Fruit fly (Drosophila melanogaster) whole organism, embryonic: ENCODE measurements around the gene Decay.
A peak's percentile ranks its signal among the peaks of the same experiment; 100 is the strongest.

Source experiments
- Atf-2 ChIP-seq: fragments of 200-800 bp; sonication (Bioruptor generic); optimal IDR thresholded peaks from 2 replicates; lab custom pipeline; 2016; ENCODE audit warnings: missing biosample characterization, missing genetic modification characterization
- Atf3 ChIP-seq: fragments of 200-800 bp; sonication (Bioruptor generic); optimal IDR thresholded peaks from 3 replicates; lab custom pipeline; 2016; ENCODE audit warnings: missing biosample characterization, missing genetic modification characterization
- BEAF-32 ChIP-seq: fragments of 200-800 bp; sonication (Bioruptor generic); optimal IDR thresholded peaks from 3 replicates; lab custom pipeline; 2017; ENCODE audit warnings: missing biosample characterization, missing genetic modification characterization, mild to moderate bottlenecking, moderate library complexity, missing genetic modification reagents
- Bteb2 ChIP-seq: fragments of 200-800 bp; sonication (Bioruptor generic); optimal IDR thresholded peaks from 2 replicates; lab custom pipeline; 2016; ENCODE audit warnings: missing biosample characterization, missing genetic modification characterization
- C15 ChIP-seq: fragments of 200-800 bp; sonication (Bioruptor generic); IDR thresholded peaks from 3 replicates; pipeline ENCODE4 v1.3.6; 2022; ENCODE audit warnings: missing biosample characterization, missing genetic modification characterization
- CG10267 ChIP-seq: fragments of 200-800 bp; sonication (Bioruptor generic); optimal IDR thresholded peaks from 2 replicates; lab custom pipeline; 2018; ENCODE audit warnings: missing biosample characterization, mild to moderate bottlenecking, missing genetic modification characterization, moderate library complexity
- CG11723 ChIP-seq: fragments of 200-800 bp; sonication (Bioruptor generic); optimal IDR thresholded peaks from 2 replicates; lab custom pipeline; 2017; ENCODE audit warnings: missing biosample characterization, mild to moderate bottlenecking, missing genetic modification characterization
- CG12155 ChIP-seq: fragments of 200-800 bp; sonication (Bioruptor generic); optimal IDR thresholded peaks from 3 replicates; lab custom pipeline; 2016; ENCODE audit warnings: missing biosample characterization, missing genetic modification characterization
- CG13123 ChIP-seq: fragments of 200-800 bp; sonication (Bioruptor generic); optimal IDR thresholded peaks from 2 replicates; lab custom pipeline; 2016; ENCODE audit warnings: missing biosample characterization, missing genetic modification characterization
- CG13287 ChIP-seq: fragments of 200-800 bp; sonication (Bioruptor generic); IDR thresholded peaks from 2 replicates; pipeline ENCODE4 v1.3.6; 2022; ENCODE audit warnings: missing biosample characterization, missing genetic modification characterization; ENCODE audit not compliant: partially characterized antibody
- CG14710 ChIP-seq: fragments of 200-800 bp; sonication (Bioruptor generic); optimal IDR thresholded peaks from 3 replicates; lab custom pipeline; 2019; ENCODE audit warnings: missing biosample characterization, mild to moderate bottlenecking, missing genetic modification characterization, moderate library complexity
- CG15514 ChIP-seq: fragments of 200-800 bp; sonication (Bioruptor generic); optimal IDR thresholded peaks from 3 replicates; lab custom pipeline; 2017; ENCODE audit warnings: missing biosample characterization, missing genetic modification characterization, mild to moderate bottlenecking, moderate library complexity, missing genetic modification reagents
- CG1602 ChIP-seq: fragments of 200-800 bp; sonication (Bioruptor generic); optimal IDR thresholded peaks from 3 replicates; lab custom pipeline; 2016; ENCODE audit warnings: missing biosample characterization, missing genetic modification characterization
- CG1647 ChIP-seq: fragments of 200-800 bp; sonication (Bioruptor generic); optimal IDR thresholded peaks from 3 replicates; lab custom pipeline; 2016; ENCODE audit warnings: missing biosample characterization, missing genetic modification characterization
- CG16813 ChIP-seq: fragments of 200-800 bp; sonication (Bioruptor generic); IDR thresholded peaks from 3 replicates; pipeline ENCODE4 v1.3.6; 2022; ENCODE audit warnings: missing biosample characterization, missing genetic modification characterization; ENCODE audit not compliant: partially characterized antibody
- CG17612 ChIP-seq: fragments of 200-800 bp; sonication (Bioruptor generic); IDR thresholded peaks from 2 replicates; pipeline ENCODE4 v1.3.6; 2022; ENCODE audit warnings: missing biosample characterization, missing genetic modification characterization
- CG18619 ChIP-seq: fragments of 200-800 bp; sonication (Bioruptor generic); optimal IDR thresholded peaks from 3 replicates; lab custom pipeline; 2017; ENCODE audit warnings: missing biosample characterization, mild to moderate bottlenecking, missing genetic modification characterization
- CG2129 ChIP-seq: fragments of 200-800 bp; sonication (Bioruptor generic); IDR thresholded peaks from 2 replicates; pipeline ENCODE4 v1.3.6; 2022; ENCODE audit warnings: missing biosample characterization, missing genetic modification characterization; ENCODE audit not compliant: partially characterized antibody
- CG30403 ChIP-seq: fragments of 200-800 bp; sonication (Bioruptor generic); optimal IDR thresholded peaks from 3 replicates; lab custom pipeline; 2016; ENCODE audit warnings: missing biosample characterization, missing genetic modification characterization
- CG43689 ChIP-seq: fragments of 200-800 bp; sonication (Bioruptor generic); IDR thresholded peaks from 2 replicates; pipeline ENCODE4 v1.3.6; 2022; ENCODE audit warnings: missing biosample characterization, missing genetic modification characterization
- CG5245 ChIP-seq: fragments of 200-800 bp; sonication (Bioruptor generic); optimal IDR thresholded peaks from 3 replicates; lab custom pipeline; 2016; ENCODE audit warnings: missing biosample characterization, missing genetic modification characterization
- CG7271 ChIP-seq: fragments of 200-800 bp; sonication (Bioruptor generic); optimal IDR thresholded peaks from 2 replicates; lab custom pipeline; 2018; ENCODE audit warnings: missing biosample characterization, mild to moderate bottlenecking, missing genetic modification characterization, moderate library complexity
- CG7357 ChIP-seq: fragments of 200-800 bp; sonication (Bioruptor generic); IDR thresholded peaks from 3 replicates; pipeline ENCODE4 v1.3.6; 2022; ENCODE audit warnings: missing biosample characterization, missing genetic modification characterization
- CG7839 ChIP-seq: fragments of 200-800 bp; sonication (Bioruptor generic); optimal IDR thresholded peaks from 3 replicates; lab custom pipeline; 2018; ENCODE audit warnings: missing biosample characterization, mild to moderate bottlenecking, missing genetic modification characterization, moderate library complexity
- CG8388 ChIP-seq: fragments of 200-800 bp; sonication (Bioruptor generic); optimal IDR thresholded peaks from 2 replicates; lab custom pipeline; 2019; ENCODE audit warnings: missing biosample characterization, mild to moderate bottlenecking, missing genetic modification characterization, moderate library complexity
- CG9876 ChIP-seq: fragments of 200-800 bp; sonication (Bioruptor generic); optimal IDR thresholded peaks from 2 replicates; lab custom pipeline; 2016; ENCODE audit warnings: missing biosample characterization, missing genetic modification characterization
- Camta ChIP-seq: fragments of 200-800 bp; sonication (Bioruptor generic); optimal IDR thresholded peaks from 2 replicates; lab custom pipeline; 2016; ENCODE audit warnings: missing biosample characterization, missing genetic modification characterization
- Dip2 ChIP-seq: fragments of 200-800 bp; sonication (Bioruptor generic); IDR thresholded peaks from 2 replicates; pipeline ENCODE4 v1.3.6; 2022; ENCODE audit warnings: missing biosample characterization, missing genetic modification characterization
- Dp ChIP-seq: fragments of 200-800 bp; sonication (Bioruptor generic); optimal IDR thresholded peaks from 2 replicates; lab custom pipeline; 2018; ENCODE audit warnings: missing biosample characterization, mild to moderate bottlenecking, missing genetic modification characterization, moderate library complexity
- E2f2 ChIP-seq: fragments of 200-800 bp; sonication (Bioruptor generic); IDR thresholded peaks from 2 replicates; pipeline ENCODE4 v1.3.6; 2022; ENCODE audit warnings: missing biosample characterization, missing genetic modification characterization
- Ets97D ChIP-seq: fragments of 200-800 bp; sonication (Bioruptor generic); optimal IDR thresholded peaks from 3 replicates; lab custom pipeline; 2016; ENCODE audit warnings: missing biosample characterization, missing genetic modification characterization
- Fer1 ChIP-seq: fragments of 200-800 bp; sonication (Bioruptor generic); optimal IDR thresholded peaks from 2 replicates; lab custom pipeline; 2017; ENCODE audit warnings: missing biosample characterization, mild to moderate bottlenecking, missing genetic modification characterization
- GATAe ChIP-seq: fragments of 200-800 bp; sonication (Bioruptor generic); conservative IDR thresholded peaks from 2 replicates; pipeline ENCODE4 v1.3.6; 2022; ENCODE audit warnings: missing biosample characterization, missing genetic modification characterization
- Gug ChIP-seq: fragments of 200-800 bp; sonication (Bioruptor generic); IDR thresholded peaks from 4 replicates; pipeline ENCODE4 v1.3.6; 2022; ENCODE audit warnings: missing biosample characterization, missing genetic modification characterization
- HmgZ ChIP-seq: fragments of 200-800 bp; sonication (Bioruptor generic); optimal IDR thresholded peaks from 2 replicates; lab custom pipeline; 2018; ENCODE audit warnings: missing biosample characterization, mild to moderate bottlenecking, missing genetic modification characterization
- MESR4 ChIP-seq: fragments of 200-800 bp; sonication (Bioruptor generic); optimal IDR thresholded peaks from 2 replicates; lab custom pipeline; 2018; ENCODE audit warnings: missing biosample characterization, mild to moderate bottlenecking, missing genetic modification characterization, moderate library complexity
- Opbp ChIP-seq: fragments of 200-800 bp; sonication (Bioruptor generic); IDR thresholded peaks from 3 replicates; pipeline ENCODE4 v1.3.6; 2022; ENCODE audit warnings: missing biosample characterization, missing genetic modification characterization; ENCODE audit not compliant: partially characterized antibody
- Poxn ChIP-seq: fragments of 200-800 bp; sonication (Bioruptor generic); IDR thresholded peaks from 2 replicates; pipeline ENCODE4 v1.3.6; 2022; ENCODE audit warnings: missing biosample characterization, missing genetic modification characterization
- Sox100B ChIP-seq: fragments of 200-800 bp; sonication (Bioruptor generic); optimal IDR thresholded peaks from 3 replicates; lab custom pipeline; 2018; ENCODE audit warnings: missing biosample characterization, mild to moderate bottlenecking, missing genetic modification characterization
- bbx ChIP-seq: fragments of 200-800 bp; sonication (Bioruptor generic); IDR thresholded peaks from 2 replicates; pipeline ENCODE4 v1.3.6; 2022; ENCODE audit warnings: missing biosample characterization, missing genetic modification characterization; ENCODE audit not compliant: partially characterized antibody
- bowl ChIP-seq: fragments of 200-800 bp; sonication (Bioruptor generic); IDR thresholded peaks from 2 replicates; pipeline ENCODE4 v1.3.6; 2022; ENCODE audit warnings: missing biosample characterization, missing genetic modification characterization
- crp ChIP-seq, 2 experiments: fragments of 200-800 bp; sonication (Bioruptor generic); optimal IDR thresholded peaks; 2 replicates in 1 of 2; 3 replicates in 1 of 2; lab custom pipeline; 2017; ENCODE audit warnings: missing biosample characterization in 2 of 2, missing genetic modification characterization in 2 of 2, mild to moderate bottlenecking in 1 of 2, moderate library complexity in 1 of 2
- danr ChIP-seq: fragments of 200-800 bp; sonication (Bioruptor generic); IDR thresholded peaks from 2 replicates; pipeline ENCODE4 v1.3.6; 2022; ENCODE audit warnings: missing biosample characterization, missing genetic modification characterization
- dpn ChIP-seq, 2 experiments: fragments of 200-800 bp; sonication (Bioruptor generic); optimal IDR thresholded peaks; 3 replicates each; lab custom pipeline; 2016; ENCODE audit warnings: missing biosample characterization in 2 of 2, missing genetic modification characterization in 2 of 2
- kah ChIP-seq: fragments of 200-800 bp; sonication (Bioruptor generic); optimal IDR thresholded peaks from 2 replicates; lab custom pipeline; 2018; ENCODE audit warnings: missing biosample characterization, mild to moderate bottlenecking, missing genetic modification characterization
- onecut ChIP-seq: fragments of 200-800 bp; sonication (Bioruptor generic); IDR thresholded peaks from 2 replicates; pipeline ENCODE4 v1.3.6; 2022; ENCODE audit warnings: missing biosample characterization, missing genetic modification characterization
- pb ChIP-seq: fragments of 200-800 bp; sonication (Bioruptor generic); optimal IDR thresholded peaks from 3 replicates; lab custom pipeline; 2016; ENCODE audit warnings: missing biosample characterization, missing genetic modification characterization
- slp2 ChIP-seq: fragments of 200-800 bp; sonication (Bioruptor generic); optimal IDR thresholded peaks from 2 replicates; lab custom pipeline; 2016; ENCODE audit warnings: missing biosample characterization, missing genetic modification characterization
- tgo ChIP-seq: fragments of 200-800 bp; sonication (Bioruptor generic); IDR thresholded peaks from 3 replicates; pipeline ENCODE4 v1.3.6; 2022; ENCODE audit warnings: missing biosample characterization, missing genetic modification characterization
- ttk ChIP-seq: fragments of 200-800 bp; sonication (Bioruptor generic); IDR thresholded peaks from 2 replicates; pipeline ENCODE4 v2.1.2; 2022; ENCODE audit warnings: missing biosample characterization, missing genetic modification characterization
- vfl ChIP-seq: fragments of 200-800 bp; sonication (Bioruptor generic); optimal IDR thresholded peaks from 2 replicates; lab custom pipeline; 2016; ENCODE audit warnings: missing biosample characterization, missing genetic modification characterization
- zf30C ChIP-seq: fragments of 200-800 bp; sonication (Bioruptor generic); optimal IDR thresholded peaks from 3 replicates; lab custom pipeline; 2018; ENCODE audit warnings: missing biosample characterization, mild to moderate bottlenecking, missing genetic modification characterization

The Decay gene

dm6 chr3R:16482276-16482675, 18.6 kb downstream of the Decay start, which contains the start of gene Sdhaf3 (continued):
- no peak for TF ChIP-seq Atf-2 (GFP tag; lab: Kevin White, UChicago)
- TF ChIP-seq Fer1 (GFP tag; lab: Kevin White, UChicago): no peak
- peak in 1 of 2 experiments; percentile 74 for TF ChIP-seq crp (GFP tag; optimal IDR thresholded peaks at IDR 0.05; lab: Kevin White, UChicago)
- TF ChIP-seq CG16813 (GFP tag; lab: Robert Waterston, UW): 0 out of 3 replicates have a peak, but pooled peaks have one; percentile 14
- no peak for TF ChIP-seq CG7271 (tag; lab: Kevin White, UChicago)
- no peak for TF ChIP-seq Sox100B (GFP tag; lab: Kevin White, UChicago)
- TF ChIP-seq CG5245 (GFP tag; lab: Kevin White, UChicago): no peak
- no peak for TF ChIP-seq CG1647 (GFP tag; lab: Kevin White, UChicago)
- TF ChIP-seq Dip2 (GFP tag; lab: Robert Waterston, UW): no peak
- TF ChIP-seq CG8388 (GFP tag; lab: Kevin White, UChicago): no peak
- TF ChIP-seq onecut (GFP tag; lab: Robert Waterston, UW): no peak
- TF ChIP-seq CG1602: no peak
- peak; percentile 93 for TF ChIP-seq E2f2 (GFP tag; lab: Robert Waterston, UW)
- TF ChIP-seq CG17612 (GFP tag; lab: Robert Waterston, UW): no peak
- peak; percentile 89 for TF ChIP-seq Dp (GFP tag; lab: Kevin White, UChicago)
- TF ChIP-seq Opbp (GFP tag; lab: Robert Waterston, UW): no peak
- TF ChIP-seq Gug (GFP tag; lab: Robert Waterston, UW): no peak
- TF ChIP-seq Poxn (GFP tag; lab: Robert Waterston, UW): no peak
- TF ChIP-seq MESR4 (GFP tag; lab: Kevin White, UChicago): peak; percentile 0
- TF ChIP-seq Ets97D (GFP tag; lab: Kevin White, UChicago): peak; percentile 19
- no peak for TF ChIP-seq CG18619
- TF ChIP-seq HmgZ (tag; lab: Kevin White, UChicago): peak; percentile 18
- TF ChIP-seq BEAF-32: peak; percentile 32
- TF ChIP-seq vfl: peak; percentile 19
- TF ChIP-seq bowl (GFP tag; lab: Robert Waterston, UW): no peak
- no peak for TF ChIP-seq CG30403
- TF ChIP-seq Atf3: no peak
- peak; percentile 15 for TF ChIP-seq CG15514 (GFP tag; lab: Kevin White, UChicago)
- no peak for TF ChIP-seq CG13287 (GFP tag; lab: Robert Waterston, UW)
- peak; percentile 15 for TF ChIP-seq CG14710 (tag; lab: Kevin White, UChicago)
- no peak for TF ChIP-seq CG12155 (GFP tag; lab: Kevin White, UChicago)
- peak; percentile 89 for TF ChIP-seq CG10267 (tag; lab: Kevin White, UChicago)
- TF ChIP-seq slp2 (GFP tag; lab: Kevin White, UChicago): no peak
- no peak for TF ChIP-seq kah
- no peak for TF ChIP-seq Camta (GFP tag; lab: Kevin White, UChicago)

dm6 chr3R:16480995-16481394, 19.9 kb downstream of the Decay start, which contains the start of gene Dhfr:
Gene Dhfr (plus strand): TSS chr3R:16481167.
- TF ChIP-seq tgo (no peak), CG7357 (GFP tag; lab: Robert Waterston, UW) (no peak), Bteb2 (GFP tag; lab: Kevin White, UChicago) (no peak), CG43689 (GFP tag; lab: Robert Waterston, UW) (no peak), bbx (peak; percentile 18; the same call in 1 of the 2 replicates), zf30C (GFP tag; lab: Kevin White, UChicago) (no peak), CG11723 (GFP tag; lab: Kevin White, UChicago) (no peak), dpn (GFP tag; optimal IDR thresholded peaks at IDR 0.05; lab: Kevin White, UChicago) (no peak), GATAe (GFP tag; lab: Robert Waterston, UW) (no peak), C15 (GFP tag; lab: Robert Waterston, UW) (no peak), CG2129 (GFP tag; lab: Robert Waterston, UW) (0 out of 2 replicates have a peak, but pooled peaks have one; percentile 13), danr (no peak), CG9876 (GFP tag; lab: Kevin White, UChicago) (no peak), CG13123 (GFP tag; lab: Kevin White, UChicago) (no peak), pb (GFP tag; lab: Kevin White, UChicago) (no peak), ttk (GFP tag; lab: Robert Waterston, UW) (no peak), CG7839 (tag; lab: Kevin White, UChicago) (no peak)
